Worm (Caenorhabditis elegans): ENCODE data around the gene F02D10.2.

DNA sequence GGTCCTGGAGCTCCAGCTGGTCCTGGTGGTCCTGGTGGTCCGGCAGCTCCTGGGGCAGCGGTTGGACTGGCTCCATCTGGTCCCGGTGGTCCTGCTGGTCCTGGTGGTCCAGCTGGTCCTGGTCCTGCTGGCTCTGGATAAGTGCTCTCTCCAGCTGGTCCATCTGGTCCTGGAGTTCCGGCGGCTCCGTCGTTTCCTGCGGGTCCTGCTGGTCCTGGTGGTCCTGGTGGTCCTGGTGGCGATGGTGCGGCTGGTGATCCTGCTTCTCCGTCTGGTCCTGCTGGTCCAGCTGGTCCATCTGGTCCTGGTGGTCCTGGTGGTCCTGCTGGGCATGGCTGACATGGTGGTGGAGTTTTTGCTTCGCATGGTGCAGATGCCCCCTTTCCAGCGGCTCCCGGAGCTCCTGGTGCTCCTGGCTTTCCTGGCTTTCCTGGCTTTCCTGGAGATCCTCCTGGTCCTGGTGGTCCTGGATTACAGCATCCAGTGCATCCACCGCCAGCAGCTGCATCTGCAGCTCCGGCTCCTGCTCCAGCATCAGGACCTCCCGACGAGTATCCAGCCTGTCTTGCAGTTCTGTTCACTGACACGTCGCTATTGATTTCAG, 46.6 kb upstream of the F02D10.2 start:
- TF ChIP-seq gei-8 (GFP tag; optimal IDR thresholded peaks at IDR 0.05), result no peak
- no peak for TF ChIP-seq zip-2 (tag; optimal IDR thresholded peaks at IDR 0.05)
- no peak for TF ChIP-seq F37D6.2 (tag; optimal IDR thresholded peaks at IDR 0.05)
- no peak for TF ChIP-seq fos-1 (tag; optimal IDR thresholded peaks at IDR 0.05)
- no peak for TF ChIP-seq daf-8 (GFP tag; IDR thresholded peaks at IDR 0.05)
- peak; percentile 65; the same call in 1 of the 2 replicates for TF ChIP-seq egl-43 (GFP tag; IDR thresholded peaks at IDR 0.05)
- no peak for TF ChIP-seq ztf-11 (tag; optimal IDR thresholded peaks at IDR 0.05)
- TF ChIP-seq fkh-10 (GFP tag; optimal IDR thresholded peaks at IDR 0.05), result no peak
- TF ChIP-seq nhr-10 (tag; optimal IDR thresholded peaks at IDR 0.05), result no peak
- TF ChIP-seq nhr-11 (tag; optimal IDR thresholded peaks at IDR 0.05), result no peak
- no peak for TF ChIP-seq F49E8.2 (tag; optimal IDR thresholded peaks at IDR 0.05; ENCODE audit: borderline replicate concordance)

All from whole organism, L4 larva.